Worm (Caenorhabditis elegans) whole organism, L4 larva: Measurements from ENCODE around the gene aldo-2.

ENCODE experiments used
- Y75B8A.6 ChIP-seq: fragments of 200-800 bp; sonication (Bioruptor generic); IDR thresholded peaks from 2 replicates; pipeline ENCODE4 v1.3.6; 2022; ENCODE audit warnings: missing genetic modification reagents, missing genetic modification characterization, missing compliant biosample characterization
- ceh-82 ChIP-seq: sonication (generic microtip); optimal IDR thresholded peaks from 2 replicates; lab custom pipeline; 2017; ENCODE audit warnings: missing biosample characterization, missing genetic modification characterization
- dve-1 ChIP-seq: sonication (generic microtip); optimal IDR thresholded peaks from 2 replicates; lab custom pipeline; 2017; ENCODE audit warnings: antibody characterized with exemption, mild to moderate bottlenecking, missing genetic modification characterization, missing compliant biosample characterization; ENCODE audit not compliant: insufficient read depth
- egl-27 ChIP-seq: sonication (generic microtip); optimal IDR thresholded peaks from 3 replicates; lab custom pipeline; 2017; ENCODE audit warnings: missing biosample characterization, missing genetic modification reagents, missing genetic modification characterization
- egl-43 ChIP-seq: fragments of 200-800 bp; sonication (Bioruptor generic); IDR thresholded peaks from 2 replicates; pipeline ENCODE4 v1.3.6; 2022; ENCODE audit warnings: missing genetic modification reagents, missing genetic modification characterization, missing compliant biosample characterization
- fkh-10 ChIP-seq: fragments of 150-350 bp; optimal IDR thresholded peaks from 2 replicates; lab custom pipeline; 2014; ENCODE audit warnings: missing biosample characterization, missing genetic modification reagents, missing genetic modification characterization
- jun-1 ChIP-seq: fragments of 150-350 bp; optimal IDR thresholded peaks from 2 replicates; lab custom pipeline; 2014; ENCODE audit warnings: missing biosample characterization, missing genetic modification reagents, missing genetic modification characterization
- lin-15B ChIP-seq: fragments of 150-350 bp; sonication (generic microtip); optimal IDR thresholded peaks from 3 replicates; lab custom pipeline; 2014; ENCODE audit warnings: missing biosample characterization, missing genetic modification characterization
- lsy-2 ChIP-seq, 2 experiments: fragments of 150-350 bp in 1 of 2; sonication (generic microtip) in 1 of 2; optimal IDR thresholded peaks; 2 replicates each; lab custom pipeline; 2014 to 2017; ENCODE audit warnings: missing biosample characterization in 2 of 2, missing genetic modification characterization in 2 of 2
- madf-9 ChIP-seq: fragments of 200-800 bp; sonication (Bioruptor generic); conservative IDR thresholded peaks from 2 replicates; pipeline ENCODE4 v1.3.6; 2022; ENCODE audit warnings: missing genetic modification reagents, missing genetic modification characterization, missing compliant biosample characterization
- php-3 ChIP-seq: fragments of 200-800 bp; sonication (Bioruptor generic); IDR thresholded peaks from 2 replicates; pipeline ENCODE4 v1.3.6; 2022; ENCODE audit warnings: missing genetic modification reagents, missing genetic modification characterization, missing compliant biosample characterization
- snpc-4 ChIP-seq: fragments of 150-350 bp; optimal IDR thresholded peaks from 2 replicates; lab custom pipeline; 2014; ENCODE audit warnings: missing biosample characterization, missing genetic modification characterization

- TF ChIP-seq jun-1 (tag; lab: Kevin White, UChicago), result no peak
- no peak for TF ChIP-seq snpc-4 (tag; lab: Kevin White, UChicago)
- TF ChIP-seq egl-27, result no peak
- no peak for TF ChIP-seq ceh-82
- TF ChIP-seq lsy-2 (tag; optimal IDR thresholded peaks at IDR 0.05; lab: Kevin White, UChicago), result no peak
- no peak for TF ChIP-seq php-3
- no peak for TF ChIP-seq lin-15B (tag; lab: Kevin White, UChicago)
- no peak for TF ChIP-seq dve-1 (tag; lab: Kevin White, UChicago)
- TF ChIP-seq madf-9 (GFP tag; lab: Robert Waterston, UW), result no peak
- no peak for TF ChIP-seq Y75B8A.6 (GFP tag; lab: Robert Waterston, UW)
- TF ChIP-seq fkh-10 (GFP tag; lab: Kevin White, UChicago), result no peak
- no peak for TF ChIP-seq egl-43 (GFP tag; lab: Robert Waterston, UW)
Observed at ce11 chrIII:5906749-5907148, 30.3 kb upstream of the aldo-2 start, which contains the start of gene erd-2.2.
